Worm (Caenorhabditis elegans): ENCODE data around the gene rips-1.

- TF ChIP-seq pqm-1 (tag; optimal IDR thresholded peaks at IDR 0.05) (no peak), lin-39 (tag; optimal IDR thresholded peaks at IDR 0.05) (no peak), F37D6.2 (tag; optimal IDR thresholded peaks at IDR 0.05) (no peak), snpc-4 (tag; optimal IDR thresholded peaks at IDR 0.05) (no peak)
Measured at ce11 chrV:3820875-3821274, 49.1 kb downstream of the rips-1 start.

Measured in whole organism, L4 larva.